Worm (Caenorhabditis elegans): ENCODE data around the gene nlp-55.

nlp-55 gene

DNA sequence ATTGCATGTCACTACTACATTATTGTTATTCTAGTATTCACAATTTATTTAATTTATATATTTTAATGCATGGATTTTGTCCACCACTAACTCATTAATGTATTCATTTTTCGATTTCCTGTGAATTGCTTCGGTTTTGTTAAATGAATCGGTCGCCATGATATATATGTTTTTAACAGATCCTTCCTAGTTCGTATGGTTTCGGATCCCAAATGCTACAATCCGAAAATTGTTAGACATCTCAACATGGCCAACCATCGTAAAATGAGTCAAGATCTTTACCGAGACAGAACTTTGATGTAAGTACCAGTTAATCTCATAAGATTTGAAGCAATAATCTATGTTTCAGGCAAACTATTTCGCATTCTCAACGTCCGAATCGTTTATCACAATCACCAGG, 22.1 kb downstream of the nlp-55 start (continued):
- TF ChIP-seq rcor-1 (GFP tag; IDR thresholded peaks at IDR 0.05) (peak; percentile 20; the same call in 1 of the 2 replicates), F33H1.4 (GFP tag; IDR thresholded peaks at IDR 0.05) (peak; percentile 42), zim-3 (tag; optimal IDR thresholded peaks at IDR 0.05) (peak; percentile 3), ceh-27 (GFP tag; optimal IDR thresholded peaks at IDR 0.05) (no peak), hsf-1 (GFP tag; IDR thresholded peaks at IDR 0.05) (no peak; the same call in 1 of the 2 replicates), athp-1 (tag; optimal IDR thresholded peaks at IDR 0.05) (peak; percentile 29), mxl-1 (tag; optimal IDR thresholded peaks at IDR 0.05) (no peak), C17E4.6 (GFP tag; IDR thresholded peaks at IDR 0.05) (no peak), atf-7 (tag; optimal IDR thresholded peaks at IDR 0.05) (peak; percentile 6), xnd-1 (tag; optimal IDR thresholded peaks at IDR 0.05) (peak; percentile 44), F10E7.11 (tag; optimal IDR thresholded peaks at IDR 0.05) (no peak), lir-1 (GFP tag; conservative IDR thresholded peaks at IDR 0.05) (no peak), dpl-1 (GFP tag; optimal IDR thresholded peaks at IDR 0.05) (no peak), F49E8.2 (tag; optimal IDR thresholded peaks at IDR 0.05; ENCODE audit: insufficient read depth) (peak; percentile 64)

DNA sequence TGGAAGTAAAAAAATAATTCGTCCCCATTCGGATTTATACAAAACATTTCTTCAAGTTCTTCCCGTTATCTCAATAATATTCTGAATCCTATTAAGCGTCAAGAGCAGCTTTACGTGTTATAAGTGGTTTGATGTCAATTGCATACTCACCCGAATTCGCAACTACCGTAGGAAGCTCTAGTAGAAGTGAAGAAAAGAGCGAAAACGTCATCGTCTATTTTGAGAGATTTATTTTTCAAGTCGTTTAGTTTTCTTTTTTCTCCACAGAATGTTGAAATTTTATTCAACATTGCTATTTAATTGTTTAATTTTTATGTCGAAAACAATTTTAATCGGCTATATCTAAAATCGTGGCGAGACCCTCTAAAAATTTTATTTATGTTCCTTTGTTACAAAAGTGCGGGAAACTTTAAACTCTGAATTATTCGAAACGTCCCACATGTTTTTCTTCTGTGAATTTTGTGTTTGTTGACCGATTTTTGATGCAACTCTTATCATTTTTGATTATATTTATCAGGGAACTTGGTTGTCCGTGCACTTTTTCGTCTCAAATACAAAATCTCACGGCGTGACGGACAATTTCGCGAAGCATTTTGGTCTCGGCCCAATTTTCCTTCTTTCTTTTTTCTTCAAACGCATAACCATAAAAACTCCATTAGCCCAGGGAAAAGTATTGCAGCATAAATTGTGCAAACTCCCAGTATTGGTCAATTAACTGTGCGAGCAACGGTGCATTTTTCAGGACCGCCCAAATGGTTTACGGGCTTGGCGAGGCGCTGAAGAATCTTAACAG, 25.1 kb downstream of the nlp-55 start, which contains the start of gene tdc-1:
tdc-1 (plus strand) TSS at position 743 of the 793 bp plus-strand sequence.
- peak; percentile 31 for TF ChIP-seq him-1 (tag; optimal IDR thresholded peaks at IDR 0.05)
- TF ChIP-seq D2030.7 (GFP tag; IDR thresholded peaks at IDR 0.05) = peak; percentile 51
- peak; percentile 7; the same call in 1 of the 2 replicates for TF ChIP-seq dox-1 (GFP tag; IDR thresholded peaks at IDR 0.05)
- TF ChIP-seq atf-7 (tag; optimal IDR thresholded peaks at IDR 0.05) = no peak
- no peak for TF ChIP-seq B0261.1 (tag; optimal IDR thresholded peaks at IDR 0.05)
- TF ChIP-seq lsl-1 (GFP tag; optimal IDR thresholded peaks at IDR 0.05) = peak; percentile 90
- no peak for TF ChIP-seq lag-1 (GFP tag; IDR thresholded peaks at IDR 0.05)
- peak; percentile 43 for TF ChIP-seq dpl-1 (GFP tag; optimal IDR thresholded peaks at IDR 0.05)
- TF ChIP-seq snpc-1.3 (tag; optimal IDR thresholded peaks at IDR 0.05; ENCODE audit: insufficient read depth) = peak; percentile 20
- no peak for TF ChIP-seq lin-35 (GFP tag; optimal IDR thresholded peaks at IDR 0.05)
- TF ChIP-seq sea-2 (GFP tag; IDR thresholded peaks at IDR 0.05) = no peak
- peak; percentile 59 for TF ChIP-seq lin-54 (GFP tag; optimal IDR thresholded peaks at IDR 0.05)
- TF ChIP-seq T07F8.4 (tag; optimal IDR thresholded peaks at IDR 0.05) = no peak
- peak; percentile 93 for TF ChIP-seq madf-6 (GFP tag; IDR thresholded peaks at IDR 0.05)
- peak; percentile 76 for TF ChIP-seq madf-8 (GFP tag; conservative IDR thresholded peaks at IDR 0.05)
- no peak for TF ChIP-seq egl-44 (GFP tag; IDR thresholded peaks at IDR 0.05)
- TF ChIP-seq xnd-1 (tag; optimal IDR thresholded peaks at IDR 0.05) = peak; percentile 88
- TF ChIP-seq F33H1.4 (GFP tag; IDR thresholded peaks at IDR 0.05) = peak; percentile 88
- peak; percentile 82 for TF ChIP-seq efl-1 (GFP tag; optimal IDR thresholded peaks at IDR 0.05)
- no peak for TF ChIP-seq ztf-18 (tag; optimal IDR thresholded peaks at IDR 0.05)

DNA sequence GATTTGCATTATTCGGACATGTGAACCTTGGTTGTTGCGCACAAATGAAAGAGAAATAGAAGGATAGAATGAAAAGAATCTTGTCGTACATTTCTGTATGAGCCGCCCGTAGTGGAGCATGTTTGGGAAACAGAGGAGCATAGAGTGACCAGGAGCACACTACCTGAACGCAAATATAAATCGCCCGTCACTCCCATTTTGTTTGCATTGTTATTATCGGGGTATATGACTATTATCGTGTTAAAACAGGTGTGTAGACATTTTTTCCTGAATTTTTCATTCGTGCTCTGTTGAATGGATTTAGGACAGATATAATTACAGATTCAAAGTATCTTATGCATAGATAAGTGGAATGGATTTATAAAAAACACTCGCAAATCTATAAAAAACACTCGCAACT, 25.8 kb downstream of the nlp-55 start, which contains the start of gene K01C8.2:
K01C8.2 (minus strand) TSS at position 101 of the 400 bp plus-strand sequence.
- no peak for TF ChIP-seq madf-8 (GFP tag; conservative IDR thresholded peaks at IDR 0.05)

DNA sequence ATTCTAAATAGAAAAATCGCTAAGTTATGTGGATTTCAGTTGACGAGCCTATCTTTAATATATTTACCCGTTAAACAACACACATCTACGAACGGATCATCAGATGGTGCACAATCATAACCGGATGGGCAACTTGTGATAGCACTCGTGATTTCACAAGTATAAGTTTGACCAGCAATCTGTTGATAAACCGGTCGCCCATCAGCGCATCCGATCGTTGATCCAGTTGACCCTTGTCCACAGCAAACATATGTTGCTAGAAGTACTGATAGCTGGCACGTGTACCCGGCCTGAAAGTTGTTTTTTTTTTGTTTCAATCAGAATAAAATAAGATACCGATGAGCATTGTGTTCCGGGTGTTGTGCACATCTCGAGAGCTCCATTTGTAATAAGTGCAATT, 27.5 kb downstream of the nlp-55 start:
- TF ChIP-seq mel-28 (tag; optimal IDR thresholded peaks at IDR 0.05; ENCODE audit: borderline replicate concordance) (no peak), B0019.2 (GFP tag; conservative IDR thresholded peaks at IDR 0.05) (no peak), aptf-3 (GFP tag; IDR thresholded peaks at IDR 0.05) (no peak), lin-26 (GFP tag; IDR thresholded peaks at IDR 0.05) (0 out of 2 replicates have a peak, but pooled peaks have one; percentile 64)

Data from whole organism, young adult.